Worm (Caenorhabditis elegans) whole organism, young adult: ENCODE data around the gene M03C11.6.

Experiments used
- D2030.7 ChIP-seq: fragments of 200-800 bp; sonication (Bioruptor generic); IDR thresholded peaks from 2 replicates; pipeline ENCODE4 v1.3.6; 2022; ENCODE audit warnings: missing genetic modification reagents, missing genetic modification characterization, missing compliant biosample characterization
- F22D6.2 ChIP-seq: sonication (generic microtip); optimal IDR thresholded peaks from 2 replicates; lab custom pipeline; 2016; ENCODE audit warnings: mild to moderate bottlenecking, missing genetic modification characterization, missing compliant biosample characterization
- F33H1.4 ChIP-seq: fragments of 200-800 bp; sonication (Bioruptor generic); IDR thresholded peaks from 2 replicates; pipeline ENCODE4 v1.3.6; 2022; ENCODE audit warnings: missing genetic modification reagents, missing genetic modification characterization, missing compliant biosample characterization
- K11D2.4 ChIP-seq: fragments of 200-800 bp; sonication (Bioruptor generic); IDR thresholded peaks from 2 replicates; pipeline ENCODE4 v1.3.6; 2022; ENCODE audit warnings: missing genetic modification reagents, missing genetic modification characterization, missing compliant biosample characterization
- T07F8.4 ChIP-seq: sonication (generic microtip); optimal IDR thresholded peaks from 2 replicates; lab custom pipeline; 2016; ENCODE audit warnings: mild to moderate bottlenecking, missing genetic modification characterization, moderate library complexity, missing compliant biosample characterization
- Y79H2A.3 ChIP-seq: fragments of 200-800 bp; sonication (Bioruptor generic); conservative IDR thresholded peaks from 2 replicates; pipeline ENCODE4 v1.3.6; 2022; ENCODE audit warnings: missing genetic modification reagents, missing genetic modification characterization, missing compliant biosample characterization
- akir-1 ChIP-seq: fragments of 200-800 bp; sonication (Bioruptor generic); optimal IDR thresholded peaks from 2 replicates; lab custom pipeline; 2018; ENCODE audit warnings: mild to moderate bottlenecking, missing genetic modification characterization, moderate library complexity, missing compliant biosample characterization
- aptf-3 ChIP-seq: fragments of 200-800 bp; sonication (Bioruptor generic); IDR thresholded peaks from 2 replicates; pipeline ENCODE4 v1.3.6; 2022; ENCODE audit warnings: missing genetic modification characterization, missing compliant biosample characterization
- attf-5 ChIP-seq: fragments of 200-800 bp; sonication (Bioruptor generic); optimal IDR thresholded peaks from 2 replicates; lab custom pipeline; 2018; ENCODE audit warnings: mild to moderate bottlenecking, missing genetic modification characterization, missing compliant biosample characterization
- attf-6 ChIP-seq: fragments of 200-800 bp; sonication (Bioruptor generic); IDR thresholded peaks from 2 replicates; pipeline ENCODE4 v1.3.6; 2022; ENCODE audit warnings: missing genetic modification reagents, missing genetic modification characterization, missing compliant biosample characterization
- cebp-1 ChIP-seq, 2 experiments: fragments of 200-800 bp in 1 of 2; sonication (Bioruptor generic) in 1 of 2; sonication (generic microtip) in 1 of 2; IDR thresholded peaks in 1 of 2; optimal IDR thresholded peaks in 1 of 2; 2 replicates each; pipeline versions ENCODE4 v1.3.6 to Lab custom; 2017 to 2022; ENCODE audit warnings: missing compliant biosample characterization in 2 of 2, missing genetic modification characterization in 2 of 2, mild to moderate bottlenecking in 1 of 2, missing genetic modification reagents in 1 of 2, moderate library complexity in 1 of 2
- ceh-100 ChIP-seq: fragments of 200-800 bp; sonication (Bioruptor generic); IDR thresholded peaks from 2 replicates; pipeline ENCODE4 v1.3.6; 2022; ENCODE audit warnings: missing genetic modification reagents, missing genetic modification characterization, missing compliant biosample characterization
- ceh-91 ChIP-seq: fragments of 200-800 bp; sonication (Bioruptor generic); IDR thresholded peaks from 2 replicates; pipeline ENCODE4 v1.3.6; 2022; ENCODE audit warnings: missing genetic modification reagents, missing genetic modification characterization, missing compliant biosample characterization
- chd-7 ChIP-seq: sonication (generic microtip); optimal IDR thresholded peaks from 2 replicates; lab custom pipeline; 2016; ENCODE audit warnings: mild to moderate bottlenecking, missing genetic modification characterization, moderate library complexity, missing compliant biosample characterization
- dox-1 ChIP-seq: fragments of 200-800 bp; sonication (Bioruptor generic); IDR thresholded peaks from 2 replicates; pipeline ENCODE4 v1.3.6; 2022; ENCODE audit warnings: missing genetic modification reagents, missing genetic modification characterization, missing compliant biosample characterization
- efl-1 ChIP-seq: fragments of 150-350 bp; optimal IDR thresholded peaks from 2 replicates; lab custom pipeline; 2014; ENCODE audit warnings: missing biosample characterization, missing genetic modification reagents, missing genetic modification characterization
- ekl-4 ChIP-seq: fragments of 200-800 bp; sonication (Bioruptor generic); IDR thresholded peaks from 2 replicates; pipeline ENCODE4 v1.3.6; 2022; ENCODE audit warnings: missing genetic modification reagents, missing genetic modification characterization, missing compliant biosample characterization
- hlh-12 ChIP-seq: sonication (generic microtip); optimal IDR thresholded peaks from 2 replicates; lab custom pipeline; 2016; ENCODE audit warnings: missing genetic modification characterization, missing compliant biosample characterization
- hlh-26 ChIP-seq: fragments of 200-800 bp; sonication (Bioruptor generic); conservative IDR thresholded peaks from 2 replicates; pipeline ENCODE4 v1.3.6; 2022; ENCODE audit warnings: missing genetic modification reagents, missing genetic modification characterization, missing compliant biosample characterization
- hmg-1.2 ChIP-seq: fragments of 200-800 bp; sonication (Bioruptor generic); IDR thresholded peaks from 2 replicates; pipeline ENCODE4 v1.3.6; 2022; ENCODE audit warnings: missing genetic modification reagents, missing genetic modification characterization, missing compliant biosample characterization
- hmg-20 ChIP-seq: fragments of 200-800 bp; sonication (Bioruptor generic); IDR thresholded peaks from 2 replicates; pipeline ENCODE4 v1.3.6; 2022; ENCODE audit warnings: missing genetic modification reagents, missing genetic modification characterization, missing compliant biosample characterization
- lin-54 ChIP-seq: fragments of 200-800 bp; sonication (Bioruptor generic); optimal IDR thresholded peaks from 2 replicates; lab custom pipeline; 2018; ENCODE audit warnings: mild to moderate bottlenecking, missing genetic modification characterization, missing compliant biosample characterization
- lir-1 ChIP-seq: fragments of 200-800 bp; sonication (Bioruptor generic); conservative IDR thresholded peaks from 2 replicates; pipeline ENCODE4 v1.3.6; 2022; ENCODE audit warnings: missing genetic modification reagents, missing genetic modification characterization, missing compliant biosample characterization
- lsl-1 ChIP-seq: fragments of 200-800 bp; sonication (Bioruptor generic); optimal IDR thresholded peaks from 2 replicates; lab custom pipeline; 2018; ENCODE audit warnings: mild to moderate bottlenecking, missing genetic modification characterization, moderate library complexity, missing compliant biosample characterization
- lsy-27 ChIP-seq: sonication (generic microtip); optimal IDR thresholded peaks from 2 replicates; lab custom pipeline; 2017; ENCODE audit warnings: missing genetic modification characterization, mild to moderate bottlenecking, missing compliant biosample characterization, antibody characterized with exemption, missing genotype, borderline replicate concordance; ENCODE audit not compliant: insufficient read depth
- madf-6 ChIP-seq: fragments of 200-800 bp; sonication (Bioruptor generic); IDR thresholded peaks from 2 replicates; pipeline ENCODE4 v1.3.6; 2022; ENCODE audit warnings: missing genetic modification reagents, missing genetic modification characterization, missing compliant biosample characterization
- nfya-2 ChIP-seq: fragments of 200-800 bp; sonication (Bioruptor generic); IDR thresholded peaks from 2 replicates; pipeline ENCODE4 v1.3.6; 2022; ENCODE audit warnings: missing genetic modification reagents, missing genetic modification characterization, missing compliant biosample characterization
- nhr-120 ChIP-seq: fragments of 200-800 bp; sonication (Bioruptor generic); IDR thresholded peaks from 2 replicates; pipeline ENCODE4 v1.3.6; 2022; ENCODE audit warnings: missing genetic modification characterization, missing compliant biosample characterization
- nhr-179 ChIP-seq: sonication (generic microtip); optimal IDR thresholded peaks from 2 replicates; lab custom pipeline; 2016; ENCODE audit warnings: mild to moderate bottlenecking, missing genetic modification characterization, missing compliant biosample characterization
- nhr-90 ChIP-seq: sonication (generic microtip); optimal IDR thresholded peaks from 2 replicates; lab custom pipeline; 2016; ENCODE audit warnings: missing genotype, mild to moderate bottlenecking, missing genetic modification characterization, missing compliant biosample characterization
- rec-8 ChIP-seq, 2 experiments: sonication (generic microtip); optimal IDR thresholded peaks; 2 replicates each; lab custom pipeline; 2016; ENCODE audit warnings: mild to moderate bottlenecking in 2 of 2, missing genetic modification characterization in 2 of 2, missing genetic modification reagents in 2 of 2, missing genotype in 2 of 2, missing biosample characterization in 1 of 2, missing compliant biosample characterization in 1 of 2, moderate library complexity in 1 of 2
- rpc-1 ChIP-seq, 2 experiments: fragments of 150-350 bp in 1 of 2; sonication (generic microtip) in 1 of 2; optimal IDR thresholded peaks; 2 replicates each; lab custom pipeline; 2014 to 2018; ENCODE audit warnings: missing biosample characterization in 1 of 2, missing genetic modification characterization in 1 of 2, missing genetic modification reagents in 1 of 2, missing genotype in 1 of 2
- sdz-38 ChIP-seq: sonication (generic microtip); optimal IDR thresholded peaks from 2 replicates; lab custom pipeline; 2016; ENCODE audit warnings: missing genotype, missing genetic modification characterization, missing compliant biosample characterization
- sea-2 ChIP-seq: fragments of 200-800 bp; sonication (Bioruptor generic); IDR thresholded peaks from 2 replicates; pipeline ENCODE4 v1.3.6; 2022; ENCODE audit warnings: missing genetic modification characterization, missing compliant biosample characterization
- somi-1 ChIP-seq: fragments of 200-800 bp; sonication (Bioruptor generic); optimal IDR thresholded peaks from 2 replicates; lab custom pipeline; 2018; ENCODE audit warnings: mild to moderate bottlenecking, missing genetic modification characterization, missing compliant biosample characterization
- unc-130 ChIP-seq: sonication (generic microtip); optimal IDR thresholded peaks from 2 replicates; lab custom pipeline; 2016; ENCODE audit warnings: missing genetic modification reagents, missing genetic modification characterization, missing compliant biosample characterization
- unc-62 ChIP-seq: fragments of 150-350 bp; optimal IDR thresholded peaks from 2 replicates; lab custom pipeline; 2014; ENCODE audit warnings: missing biosample characterization, missing genetic modification reagents, missing genetic modification characterization
- xnd-1 ChIP-seq: sonication (generic microtip); optimal IDR thresholded peaks from 2 replicates; lab custom pipeline; 2016; ENCODE audit warnings: missing genotype, missing genetic modification reagents, missing genetic modification characterization, missing compliant biosample characterization
- ztf-22 ChIP-seq: fragments of 200-800 bp; sonication (Bioruptor generic); optimal IDR thresholded peaks from 2 replicates; lab custom pipeline; 2018; ENCODE audit warnings: mild to moderate bottlenecking, missing genetic modification characterization, moderate library complexity, missing compliant biosample characterization

M03C11.6 gene

ce11 chrIII:10446730-10447129 lies 22.9 kb upstream of the M03C11.6 start, which contains the start of gene H04D03.7:
H04D03.7 (minus strand) TSS chrIII:10446830.
- TF ChIP-seq rpc-1 (optimal IDR thresholded peaks at IDR 0.05; lab: Kevin White, UChicago): no peak
- TF ChIP-seq rpc-1 (tag; optimal IDR thresholded peaks at IDR 0.05; lab: Kevin White, UChicago): no peak
- TF ChIP-seq lsy-27 (tag; lab: Kevin White, UChicago): no peak
- no peak for TF ChIP-seq F33H1.4 (GFP tag; lab: Robert Waterston, UW)
- no peak for TF ChIP-seq dox-1 (GFP tag; lab: Robert Waterston, UW)
- no peak for TF ChIP-seq ceh-91 (GFP tag; lab: Robert Waterston, UW)
- no peak for TF ChIP-seq nhr-179 (tag; lab: Kevin White, UChicago)
- no peak for TF ChIP-seq madf-6 (GFP tag; lab: Robert Waterston, UW)
- TF ChIP-seq somi-1: no peak
- no peak for TF ChIP-seq lir-1 (GFP tag; lab: Robert Waterston, UW)
- TF ChIP-seq unc-62: no peak
- no peak for TF ChIP-seq chd-7 (tag; lab: Kevin White, UChicago)
- TF ChIP-seq K11D2.4 (GFP tag; lab: Robert Waterston, UW): no peak
- no peak for TF ChIP-seq rec-8 (tag; optimal IDR thresholded peaks at IDR 0.05; lab: Kevin White, UChicago)
- no peak for TF ChIP-seq aptf-3 (GFP tag; lab: Robert Waterston, UW)
- TF ChIP-seq hlh-12 (tag; lab: Kevin White, UChicago): no peak
- TF ChIP-seq cebp-1 (GFP tag; IDR thresholded peaks at IDR 0.05; lab: Robert Waterston, UW): no peak
- no peak for TF ChIP-seq cebp-1 (tag; optimal IDR thresholded peaks at IDR 0.05; lab: Kevin White, UChicago)
- no peak for TF ChIP-seq sdz-38

- TF ChIP-seq hmg-1.2 (GFP tag; lab: Robert Waterston, UW) (no peak), akir-1 (no peak), madf-6 (GFP tag; lab: Robert Waterston, UW) (peak; percentile 85), nhr-90 (tag; lab: Kevin White, UChicago) (no peak), lin-54 (GFP tag; lab: Kevin White, UChicago) (peak; percentile 56), xnd-1 (tag; lab: Kevin White, UChicago) (peak; percentile 72), lsl-1 (GFP tag; lab: Kevin White, UChicago) (peak; percentile 82), cebp-1 (GFP tag; IDR thresholded peaks at IDR 0.05; lab: Robert Waterston, UW) (no peak), cebp-1 (tag; optimal IDR thresholded peaks at IDR 0.05; lab: Kevin White, UChicago) (no peak), D2030.7 (GFP tag; lab: Robert Waterston, UW) (0 out of 2 replicates have a peak, but pooled peaks have one; percentile 10), sea-2 (GFP tag; lab: Robert Waterston, UW) (no peak), dox-1 (GFP tag; lab: Robert Waterston, UW) (no peak), F22D6.2 (tag; lab: Kevin White, UChicago) (no peak), unc-130 (GFP tag; lab: Kevin White, UChicago) (no peak), T07F8.4 (tag; lab: Kevin White, UChicago) (no peak), somi-1 (no peak), ekl-4 (no peak), hlh-26 (GFP tag; lab: Robert Waterston, UW) (no peak), attf-6 (GFP tag; lab: Robert Waterston, UW) (no peak), F33H1.4 (GFP tag; lab: Robert Waterston, UW) (peak; percentile 82), attf-5 (no peak), nfya-2 (GFP tag; lab: Robert Waterston, UW) (no peak), nhr-120 (no peak), ztf-22 (no peak), efl-1 (GFP tag; lab: Kevin White, UChicago) (peak; percentile 25), hmg-20 (GFP tag; lab: Robert Waterston, UW) (no peak), Y79H2A.3 (GFP tag; lab: Robert Waterston, UW) (no peak), ceh-100 (GFP tag; lab: Robert Waterston, UW) (no peak)
Observed at ce11 chrIII:10442355-10443140, 18.7 kb upstream of the M03C11.6 start, which contains the start of the genes H04D03.2 and ecps-2. H04D03.2 (minus strand) TSS chrIII:10442405. ecps-2 (plus strand) TSS chrIII:10443090.
